Worm (Caenorhabditis elegans) whole organism, young adult: ENCODE results near the gene E02C12.6.

ENCODE experiments used
- C17E4.6 ChIP-seq: fragments of 200-800 bp; sonication (Bioruptor generic); IDR thresholded peaks from 2 replicates; pipeline ENCODE4 v1.3.6; 2022; ENCODE audit warnings: missing genetic modification reagents, missing genetic modification characterization, missing compliant biosample characterization
- F23B12.7 ChIP-seq: sonication (generic microtip); optimal IDR thresholded peaks from 2 replicates; lab custom pipeline; 2017; ENCODE audit warnings: missing genetic modification characterization, mild to moderate bottlenecking, missing compliant biosample characterization, antibody characterized with exemption, moderate library complexity; ENCODE audit not compliant: insufficient read depth
- F57C9.4 ChIP-seq: sonication (generic microtip); optimal IDR thresholded peaks from 2 replicates; lab custom pipeline; 2017; ENCODE audit warnings: mild to moderate bottlenecking, missing genetic modification characterization, missing compliant biosample characterization
- K12H6.12 ChIP-seq: fragments of 200-800 bp; sonication (Bioruptor generic); optimal IDR thresholded peaks from 2 replicates; lab custom pipeline; 2018; ENCODE audit warnings: mild to moderate bottlenecking, missing genetic modification characterization, missing compliant biosample characterization
- ceh-27 ChIP-seq: fragments of 200-800 bp; sonication (Bioruptor generic); optimal IDR thresholded peaks from 2 replicates; lab custom pipeline; 2018; ENCODE audit warnings: mild to moderate bottlenecking, missing genetic modification characterization, moderate library complexity, missing compliant biosample characterization
- ceh-91 ChIP-seq: fragments of 200-800 bp; sonication (Bioruptor generic); IDR thresholded peaks from 2 replicates; pipeline ENCODE4 v1.3.6; 2022; ENCODE audit warnings: missing genetic modification reagents, missing genetic modification characterization, missing compliant biosample characterization
- hlh-26 ChIP-seq: fragments of 200-800 bp; sonication (Bioruptor generic); conservative IDR thresholded peaks from 2 replicates; pipeline ENCODE4 v1.3.6; 2022; ENCODE audit warnings: missing genetic modification reagents, missing genetic modification characterization, missing compliant biosample characterization
- lsl-1 ChIP-seq: fragments of 200-800 bp; sonication (Bioruptor generic); optimal IDR thresholded peaks from 2 replicates; lab custom pipeline; 2018; ENCODE audit warnings: mild to moderate bottlenecking, missing genetic modification characterization, moderate library complexity, missing compliant biosample characterization
- nfya-1 ChIP-seq: sonication (generic microtip); optimal IDR thresholded peaks from 2 replicates; lab custom pipeline; 2017; ENCODE audit warnings: antibody characterized with exemption, missing compliant biosample characterization, missing genetic modification characterization, borderline replicate concordance; ENCODE audit not compliant: insufficient read depth
- nfya-2 ChIP-seq: fragments of 200-800 bp; sonication (Bioruptor generic); IDR thresholded peaks from 2 replicates; pipeline ENCODE4 v1.3.6; 2022; ENCODE audit warnings: missing genetic modification reagents, missing genetic modification characterization, missing compliant biosample characterization
- nfyb-1 ChIP-seq: fragments of 200-800 bp; sonication (Bioruptor generic); IDR thresholded peaks from 2 replicates; pipeline ENCODE4 v1.3.6; 2022; ENCODE audit warnings: missing genetic modification reagents, missing genetic modification characterization, missing compliant biosample characterization
- pha-4 ChIP-seq: fragments of 150-350 bp; sonication (generic microtip); optimal IDR thresholded peaks from 2 replicates; lab custom pipeline; 2014; ENCODE audit warnings: missing biosample characterization, missing genetic modification reagents, missing genetic modification characterization
- snpc-4 ChIP-seq, 5 experiments: fragments of 150-350 bp in 1 of 5; sonication (generic microtip) in 4 of 5; optimal IDR thresholded peaks; 2 replicates each; lab custom pipeline; 2014 to 2018; ENCODE audit warnings: missing genetic modification characterization in 5 of 5, missing biosample characterization in 3 of 5, antibody characterized with exemption in 2 of 5, mild to moderate bottlenecking in 2 of 5, missing compliant biosample characterization in 2 of 5, missing genotype in 2 of 5, moderate library complexity in 2 of 5, missing genetic modification reagents in 1 of 5
- unc-62 ChIP-seq: fragments of 150-350 bp; optimal IDR thresholded peaks from 2 replicates; lab custom pipeline; 2014; ENCODE audit warnings: missing biosample characterization, missing genetic modification reagents, missing genetic modification characterization

DNA sequence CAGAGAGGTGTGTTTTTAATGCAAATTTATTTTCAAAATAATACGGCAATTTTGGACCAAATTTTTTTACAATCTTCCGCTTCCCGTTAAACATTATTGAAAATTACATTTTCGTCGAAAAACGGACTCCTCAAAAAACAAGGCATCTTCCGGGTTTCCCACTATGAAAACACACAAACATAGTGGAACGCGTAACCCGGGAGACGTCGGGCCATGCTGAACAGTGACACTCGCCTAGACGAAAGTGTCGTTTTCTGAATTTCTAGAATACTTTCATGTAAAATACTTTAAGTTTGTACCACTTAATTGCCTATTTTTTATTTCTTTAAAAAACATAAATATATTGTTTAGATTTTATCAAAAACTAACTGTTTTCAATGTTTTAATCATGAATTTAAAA, 21.1 kb upstream of the E02C12.6 start:
- TF ChIP-seq nfya-1 (tag; lab: Kevin White, UChicago) (no peak), nfya-2 (GFP tag; lab: Robert Waterston, UW) (no peak), K12H6.12 (tag; lab: Kevin White, UChicago) (no peak), pha-4 (no peak), unc-62 (GFP tag; lab: Kevin White, UChicago) (no peak), F57C9.4 (no peak), C17E4.6 (GFP tag; lab: Robert Waterston, UW) (no peak), snpc-4 (GFP tag; optimal IDR thresholded peaks at IDR 0.05; lab: Kevin White, UChicago) (peak; percentile 63), snpc-4 (tag; optimal IDR thresholded peaks at IDR 0.05; lab: Kevin White, UChicago) (peak; percentile 71 to 94 (median 87)), lsl-1 (GFP tag; lab: Kevin White, UChicago) (no peak), F23B12.7 (tag; lab: Kevin White, UChicago) (no peak), ceh-27 (no peak), ceh-91 (GFP tag; lab: Robert Waterston, UW) (no peak), hlh-26 (GFP tag; lab: Robert Waterston, UW) (no peak), nfyb-1 (no peak)
